Comparison of ENCODE assay signal across 6 worm cellular contexts in genomic region chrIV:13865172-13865571, ce11.
TF ChIP-seq lines count a peak whose summit lies in the region.

Gene vamp-8, minus strand, starts transcription at chrIV:13865196.

TF ChIP-seq in whole organism, L1 larva, 84 proteins besides CTCF, POLR2A, EP300 and RAD21:
- TF ChIP-seq tbx-2 (tag; optimal IDR thresholded peaks at IDR 0.05; lab: Kevin White, UChicago) (no peak), nhr-77 (tag; optimal IDR thresholded peaks at IDR 0.05; lab: Kevin White, UChicago) (peak; percentile 1), ztf-4 (tag; optimal IDR thresholded peaks at IDR 0.05; lab: Kevin White, UChicago) (no peak), skn-1 (tag; optimal IDR thresholded peaks at IDR 0.05; lab: Kevin White, UChicago) (peak; percentile 28)

TF ChIP-seq in whole organism, L2 larva, 48 proteins besides CTCF, POLR2A, EP300 and RAD21:
- TF ChIP-seq nhr-129 (tag; optimal IDR thresholded peaks at IDR 0.05; lab: Kevin White, UChicago) (peak; percentile 58), nhr-21 (tag; optimal IDR thresholded peaks at IDR 0.05; lab: Kevin White, UChicago) (no peak)

TF ChIP-seq in whole organism, L3 larva, 47 proteins besides CTCF, POLR2A, EP300 and RAD21:
- TF ChIP-seq pha-4 (tag; optimal IDR thresholded peaks at IDR 0.05; lab: Kevin White, UChicago) (peak; percentile 100), ceh-9 (tag; optimal IDR thresholded peaks at IDR 0.05; lab: Kevin White, UChicago) (no peak)

TF ChIP-seq in whole organism, L4 larva, 104 proteins besides CTCF, POLR2A, EP300 and RAD21:
- TF ChIP-seq F26F4.8 (GFP tag; conservative IDR thresholded peaks at IDR 0.05; lab: Robert Waterston, UW) (no peak), daf-8 (GFP tag; IDR thresholded peaks at IDR 0.05; lab: Robert Waterston, UW) (no peak), pha-4 (GFP tag; IDR thresholded peaks at IDR 0.05; lab: Robert Waterston, UW) (no peak), pha-4 (tag; optimal IDR thresholded peaks at IDR 0.05; lab: Kevin White, UChicago) (peak; percentile 91), nhr-28 (tag; optimal IDR thresholded peaks at IDR 0.05; lab: Kevin White, UChicago) (peak; percentile 76), nhr-77 (tag; optimal IDR thresholded peaks at IDR 0.05; lab: Kevin White, UChicago) (no peak), zip-2 (tag; optimal IDR thresholded peaks at IDR 0.05; lab: Kevin White, UChicago) (no peak), ceh-32 (tag; optimal IDR thresholded peaks at IDR 0.05; lab: Kevin White, UChicago; ENCODE audit: poor library complexity) (no peak), nhr-42 (GFP tag; IDR thresholded peaks at IDR 0.05; lab: Robert Waterston, UW) (no peak), mxl-2 (GFP tag; conservative IDR thresholded peaks at IDR 0.05; lab: Robert Waterston, UW) (no peak), daf-12 (tag; optimal IDR thresholded peaks at IDR 0.05; lab: Kevin White, UChicago) (no peak)

TF ChIP-seq in whole organism, mixed stage, embryonic, 35 proteins besides CTCF, POLR2A, EP300 and RAD21:
- TF ChIP-seq pha-4 (tag; optimal IDR thresholded peaks at IDR 0.05; lab: Kevin White, UChicago) (peak; percentile 52), ces-1 (GFP tag; optimal IDR thresholded peaks at IDR 0.05; lab: Kevin White, UChicago) (no peak)

TF ChIP-seq in whole organism, young adult, 124 proteins besides CTCF, POLR2A, EP300 and RAD21:
- TF ChIP-seq pha-4 (tag; optimal IDR thresholded peaks at IDR 0.05; lab: Kevin White, UChicago) (peak; percentile 19), F23B12.7 (tag; optimal IDR thresholded peaks at IDR 0.05; lab: Kevin White, UChicago; ENCODE audit: insufficient read depth) (no peak), unc-130 (GFP tag; optimal IDR thresholded peaks at IDR 0.05; lab: Kevin White, UChicago) (no peak), sdz-38 (tag; optimal IDR thresholded peaks at IDR 0.05; lab: Kevin White, UChicago) (no peak), ztf-25 (GFP tag; IDR thresholded peaks at IDR 0.05; lab: Robert Waterston, UW) (no peak)
